Worm (Caenorhabditis elegans): Measurements from ENCODE around the gene asb-1.

DNA sequence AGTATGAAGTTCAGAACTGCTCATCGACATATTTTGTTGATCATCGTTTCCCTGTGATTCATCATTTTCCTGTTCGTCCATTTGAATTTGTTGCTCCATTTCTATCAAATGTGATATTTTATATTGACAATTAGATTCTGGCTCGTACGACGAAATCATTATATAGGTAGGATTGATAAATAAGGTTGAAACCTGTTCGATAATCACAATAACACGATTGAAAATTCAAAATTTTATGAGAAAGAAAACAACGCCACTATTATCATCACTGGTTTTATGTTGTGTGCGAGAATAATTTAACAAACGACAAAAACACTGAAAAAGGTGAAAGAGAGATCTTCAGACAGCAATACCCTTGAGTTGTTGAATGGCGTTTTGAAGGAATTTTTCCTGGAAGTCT, 1.3 kb downstream of the asb-1 start, which contains the start of gene apc-11:
- TF ChIP-seq nhr-77 (tag; optimal IDR thresholded peaks at IDR 0.05) (no peak), nhr-20 (tag; optimal IDR thresholded peaks at IDR 0.05) (no peak), elt-2 (tag; optimal IDR thresholded peaks at IDR 0.05) (no peak), snpc-4 (tag; optimal IDR thresholded peaks at IDR 0.05) (no peak), lsy-2 (tag; optimal IDR thresholded peaks at IDR 0.05) (no peak), dsc-1 (tag; optimal IDR thresholded peaks at IDR 0.05) (no peak), ceh-82 (tag; optimal IDR thresholded peaks at IDR 0.05) (no peak), fkh-8 (tag; optimal IDR thresholded peaks at IDR 0.05) (no peak), unc-30 (tag; optimal IDR thresholded peaks at IDR 0.05) (no peak), ama-1 (optimal IDR thresholded peaks at IDR 0.05) (no peak), pag-3 (tag; optimal IDR thresholded peaks at IDR 0.05; ENCODE audit: borderline replicate concordance, insufficient read depth) (no peak), lin-35 (GFP tag; optimal IDR thresholded peaks at IDR 0.05) (no peak), nhr-237 (tag; optimal IDR thresholded peaks at IDR 0.05) (no peak)

All from whole organism, L1 larva.